Fruit fly (Drosophila melanogaster) whole organism, embryonic: ENCODE measurements around the gene CG14182.

Experiments
- CG12236 ChIP-seq: fragments of 200-800 bp; sonication (Bioruptor generic); optimal IDR thresholded peaks from 2 replicates; lab custom pipeline; 2016; ENCODE audit warnings: missing biosample characterization, missing genetic modification characterization
- CG12299 ChIP-seq: fragments of 200-800 bp; sonication (Bioruptor generic); optimal IDR thresholded peaks from 2 replicates; lab custom pipeline; 2018; ENCODE audit warnings: missing biosample characterization, mild to moderate bottlenecking, missing genetic modification characterization
- CG12659 ChIP-seq: fragments of 200-800 bp; sonication (Bioruptor generic); optimal IDR thresholded peaks from 3 replicates; lab custom pipeline; 2017; ENCODE audit warnings: mild to moderate bottlenecking, missing biosample characterization, missing genetic modification reagents, missing genetic modification characterization
- CG13287 ChIP-seq: fragments of 200-800 bp; sonication (Bioruptor generic); IDR thresholded peaks from 2 replicates; pipeline ENCODE4 v1.3.6; 2022; ENCODE audit warnings: missing biosample characterization, missing genetic modification characterization; ENCODE audit not compliant: partially characterized antibody
- CG15011 ChIP-seq: fragments of 200-800 bp; sonication (Bioruptor generic); optimal IDR thresholded peaks from 3 replicates; lab custom pipeline; 2018; ENCODE audit warnings: missing biosample characterization, mild to moderate bottlenecking, missing genetic modification characterization
- CG1603 ChIP-seq: fragments of 200-800 bp; sonication (Bioruptor generic); optimal IDR thresholded peaks from 2 replicates; lab custom pipeline; 2019; ENCODE audit warnings: missing biosample characterization, mild to moderate bottlenecking, missing genetic modification characterization, moderate library complexity
- CG16779 ChIP-seq: fragments of 200-800 bp; sonication (Bioruptor generic); IDR thresholded peaks from 2 replicates; pipeline ENCODE4 v1.3.6; 2022; ENCODE audit warnings: missing biosample characterization, missing genetic modification characterization
- CG1832 ChIP-seq: fragments of 200-800 bp; sonication (Bioruptor generic); optimal IDR thresholded peaks from 2 replicates; lab custom pipeline; 2017; ENCODE audit warnings: missing biosample characterization, mild to moderate bottlenecking, missing genetic modification characterization, inconsistent platforms
- CG42726 ChIP-seq: fragments of 200-800 bp; sonication (Bioruptor generic); IDR thresholded peaks from 2 replicates; pipeline ENCODE4 v1.3.6; 2022; ENCODE audit warnings: missing biosample characterization, missing genetic modification characterization; ENCODE audit not compliant: partially characterized antibody
- CG6813 ChIP-seq: fragments of 200-800 bp; sonication (Bioruptor generic); optimal IDR thresholded peaks from 2 replicates; lab custom pipeline; 2017; ENCODE audit warnings: missing biosample characterization, missing genetic modification characterization, mild to moderate bottlenecking, moderate library complexity, missing genetic modification reagents
- Chrac-16 ChIP-seq: fragments of 200-800 bp; sonication (Bioruptor generic); optimal IDR thresholded peaks from 3 replicates; lab custom pipeline; 2016; ENCODE audit warnings: missing biosample characterization, missing genetic modification characterization
- Dad ChIP-seq: fragments of 200-800 bp; sonication (Bioruptor generic); optimal IDR thresholded peaks from 3 replicates; lab custom pipeline; 2016; ENCODE audit warnings: missing biosample characterization, missing genetic modification characterization
- Dip2 ChIP-seq: fragments of 200-800 bp; sonication (Bioruptor generic); IDR thresholded peaks from 2 replicates; pipeline ENCODE4 v1.3.6; 2022; ENCODE audit warnings: missing biosample characterization, missing genetic modification characterization
- Doc3 ChIP-seq: fragments of 200-800 bp; sonication (Bioruptor generic); IDR thresholded peaks from 3 replicates; pipeline ENCODE4 v1.3.6; 2022; ENCODE audit warnings: missing biosample characterization, missing genetic modification characterization; ENCODE audit not compliant: partially characterized antibody
- E2f2 ChIP-seq: fragments of 200-800 bp; sonication (Bioruptor generic); IDR thresholded peaks from 2 replicates; pipeline ENCODE4 v1.3.6; 2022; ENCODE audit warnings: missing biosample characterization, missing genetic modification characterization
- H15 ChIP-seq: fragments of 200-800 bp; sonication (Bioruptor generic); IDR thresholded peaks from 3 replicates; pipeline ENCODE4 v1.3.6; 2022; ENCODE audit warnings: missing biosample characterization, missing genetic modification characterization
- Hr39 ChIP-seq: fragments of >200 bp; optimal IDR thresholded peaks from 2 replicates; lab custom pipeline; 2017
- MESR4 ChIP-seq: fragments of 200-800 bp; sonication (Bioruptor generic); optimal IDR thresholded peaks from 2 replicates; lab custom pipeline; 2018; ENCODE audit warnings: missing biosample characterization, mild to moderate bottlenecking, missing genetic modification characterization, moderate library complexity
- Nf-YC ChIP-seq: fragments of 200-800 bp; optimal IDR thresholded peaks from 3 replicates; lab custom pipeline; 2019; ENCODE audit warnings: missing biosample characterization, mild to moderate bottlenecking, missing genetic modification characterization, moderate library complexity
- Poxn ChIP-seq: fragments of 200-800 bp; sonication (Bioruptor generic); IDR thresholded peaks from 2 replicates; pipeline ENCODE4 v1.3.6; 2022; ENCODE audit warnings: missing biosample characterization, missing genetic modification characterization
- Six4 ChIP-seq: fragments of 200-800 bp; sonication (Bioruptor generic); optimal IDR thresholded peaks from 2 replicates; lab custom pipeline; 2016; ENCODE audit warnings: missing biosample characterization, missing genetic modification characterization
- TFAM ChIP-seq: fragments of 200-800 bp; sonication (Bioruptor generic); optimal IDR thresholded peaks from 2 replicates; lab custom pipeline; 2017; ENCODE audit warnings: missing biosample characterization, missing genetic modification characterization, inconsistent platforms
- Trl ChIP-seq, 3 experiments: fragments of >200 bp in 2 of 3; fragments of 200-800 bp in 1 of 3; sonication (Bioruptor generic) in 1 of 3; optimal IDR thresholded peaks; 2 replicates in 1 of 3; 3 replicates in 2 of 3; lab custom pipeline; 2016 to 2017; ENCODE audit warnings: missing biosample characterization in 1 of 3, missing genetic modification characterization in 1 of 3
- Xrp1 ChIP-seq: fragments of 200-800 bp; sonication (Bioruptor generic); IDR thresholded peaks from 2 replicates; pipeline ENCODE4 v1.3.6; 2022; ENCODE audit warnings: missing biosample characterization, missing genetic modification characterization
- YL-1 ChIP-seq: fragments of 200-800 bp; sonication (Bioruptor generic); optimal IDR thresholded peaks from 3 replicates; lab custom pipeline; 2017; ENCODE audit warnings: missing biosample characterization, mild to moderate bottlenecking, missing genetic modification characterization
- ash1 ChIP-seq: fragments of 200-800 bp; sonication (Bioruptor generic); optimal IDR thresholded peaks from 2 replicates; lab custom pipeline; 2018; ENCODE audit warnings: missing biosample characterization, mild to moderate bottlenecking, missing genetic modification characterization
- bab2 ChIP-seq: fragments of 200-800 bp; sonication (Bioruptor generic); optimal IDR thresholded peaks from 2 replicates; lab custom pipeline; 2016; ENCODE audit warnings: missing biosample characterization, missing genetic modification characterization
- dimm ChIP-seq: fragments of 200-800 bp; sonication (Bioruptor generic); IDR thresholded peaks from 2 replicates; pipeline ENCODE4 v1.3.6; 2022; ENCODE audit warnings: missing biosample characterization, missing genetic modification characterization
- dpn ChIP-seq, 2 experiments: fragments of 200-800 bp; sonication (Bioruptor generic); optimal IDR thresholded peaks; 3 replicates each; lab custom pipeline; 2016; ENCODE audit warnings: missing biosample characterization in 2 of 2, missing genetic modification characterization in 2 of 2
- ems ChIP-seq: fragments of 200-800 bp; sonication (Bioruptor generic); optimal IDR thresholded peaks from 3 replicates; lab custom pipeline; 2016; ENCODE audit warnings: missing biosample characterization, missing genetic modification characterization
- en ChIP-seq: fragments of 200-800 bp; sonication (Bioruptor generic); optimal IDR thresholded peaks from 2 replicates; lab custom pipeline; 2016; ENCODE audit warnings: missing biosample characterization, missing genetic modification characterization
- fd96Cb ChIP-seq: fragments of 200-800 bp; sonication (Bioruptor generic); optimal IDR thresholded peaks from 2 replicates; lab custom pipeline; 2018; ENCODE audit warnings: missing biosample characterization, mild to moderate bottlenecking, missing genetic modification characterization, moderate library complexity
- gcm ChIP-seq: fragments of 200-800 bp; sonication (Bioruptor generic); optimal IDR thresholded peaks from 2 replicates; lab custom pipeline; 2019; ENCODE audit warnings: missing biosample characterization, mild to moderate bottlenecking, missing genetic modification characterization, moderate library complexity
- gfzf ChIP-seq: fragments of 200-800 bp; sonication (Bioruptor generic); optimal IDR thresholded peaks from 2 replicates; lab custom pipeline; 2016; ENCODE audit warnings: missing biosample characterization, mild to moderate bottlenecking, missing genetic modification characterization, moderate library complexity
- grn ChIP-seq: fragments of 200-800 bp; sonication (Bioruptor generic); optimal IDR thresholded peaks from 3 replicates; lab custom pipeline; 2017; ENCODE audit warnings: missing biosample characterization, missing genetic modification characterization
- h ChIP-seq: fragments of >200 bp; optimal IDR thresholded peaks from 2 replicates; lab custom pipeline; 2017
- hb ChIP-seq: fragments of 200-800 bp; sonication (Bioruptor generic); IDR thresholded peaks from 3 replicates; pipeline ENCODE4 v1.3.6; 2022; ENCODE audit warnings: missing biosample characterization, missing genetic modification characterization; ENCODE audit not compliant: partially characterized antibody
- hbn ChIP-seq: fragments of 200-800 bp; sonication (Bioruptor generic); IDR thresholded peaks from 2 replicates; pipeline ENCODE4 v1.3.6; 2022; ENCODE audit warnings: missing biosample characterization, missing genetic modification characterization; ENCODE audit not compliant: partially characterized antibody
- mam ChIP-seq: fragments of 200-800 bp; sonication (Bioruptor generic); optimal IDR thresholded peaks from 3 replicates; lab custom pipeline; 2016; ENCODE audit warnings: missing biosample characterization, missing genetic modification characterization
- onecut ChIP-seq: fragments of 200-800 bp; sonication (Bioruptor generic); IDR thresholded peaks from 2 replicates; pipeline ENCODE4 v1.3.6; 2022; ENCODE audit warnings: missing biosample characterization, missing genetic modification characterization
- otp ChIP-seq: fragments of 200-800 bp; sonication (Bioruptor generic); IDR thresholded peaks from 3 replicates; pipeline ENCODE4, ENCODE4 v1.3.6; 2022; ENCODE audit warnings: missing biosample characterization, missing genetic modification characterization
- pfk ChIP-seq: fragments of 200-800 bp; sonication (Bioruptor generic); optimal IDR thresholded peaks from 2 replicates; lab custom pipeline; 2018; ENCODE audit warnings: missing biosample characterization, mild to moderate bottlenecking, missing genetic modification characterization, moderate library complexity
- phol ChIP-seq: fragments of 200-800 bp; sonication (Bioruptor generic); optimal IDR thresholded peaks from 3 replicates; lab custom pipeline; 2018; ENCODE audit warnings: missing biosample characterization, mild to moderate bottlenecking, missing genetic modification characterization, moderate library complexity
- pum ChIP-seq: fragments of 200-800 bp; sonication (Bioruptor generic); optimal IDR thresholded peaks from 2 replicates; lab custom pipeline; 2016; ENCODE audit warnings: missing biosample characterization, missing genetic modification characterization
- pzg ChIP-seq: fragments of 200-800 bp; sonication (Bioruptor generic); optimal IDR thresholded peaks from 3 replicates; lab custom pipeline; 2018; ENCODE audit warnings: missing biosample characterization, mild to moderate bottlenecking, missing genetic modification characterization, moderate library complexity
- repo ChIP-seq: fragments of 200-800 bp; sonication (Bioruptor generic); optimal IDR thresholded peaks from 2 replicates; lab custom pipeline; 2016; ENCODE audit warnings: missing biosample characterization, missing genetic modification characterization
- schlank ChIP-seq: fragments of 200-800 bp; sonication (Bioruptor generic); optimal IDR thresholded peaks from 2 replicates; lab custom pipeline; 2018; ENCODE audit warnings: missing biosample characterization, mild to moderate bottlenecking, missing genetic modification characterization
- sens ChIP-seq: fragments of 200-800 bp; sonication (Bioruptor generic); peaks from one replicate; lab custom pipeline; 2016; ENCODE audit warnings: missing biosample characterization, missing genetic modification characterization
- slbo ChIP-seq: fragments of 200-800 bp; sonication (Bioruptor generic); IDR thresholded peaks from 2 replicates; pipeline ENCODE4 v1.3.6; 2022; ENCODE audit warnings: missing biosample characterization, missing genetic modification characterization
- tgo ChIP-seq: fragments of 200-800 bp; sonication (Bioruptor generic); IDR thresholded peaks from 3 replicates; pipeline ENCODE4 v1.3.6; 2022; ENCODE audit warnings: missing biosample characterization, missing genetic modification characterization
- tll ChIP-seq, 2 experiments: fragments of 200-800 bp in 1 of 2; fragments of >200 bp in 1 of 2; sonication (Bioruptor generic) in 1 of 2; optimal IDR thresholded peaks; 2 replicates each; lab custom pipeline; 2017 to 2019; ENCODE audit warnings: missing biosample characterization in 2 of 2, missing genetic modification characterization in 2 of 2, mild to moderate bottlenecking in 1 of 2, moderate library complexity in 1 of 2
- z ChIP-seq: fragments of 200-800 bp; sonication (Bioruptor generic); IDR thresholded peaks from 3 replicates; pipeline ENCODE4 v1.3.6; 2022; ENCODE audit warnings: missing biosample characterization, missing genetic modification characterization

Gene CG14182

DNA sequence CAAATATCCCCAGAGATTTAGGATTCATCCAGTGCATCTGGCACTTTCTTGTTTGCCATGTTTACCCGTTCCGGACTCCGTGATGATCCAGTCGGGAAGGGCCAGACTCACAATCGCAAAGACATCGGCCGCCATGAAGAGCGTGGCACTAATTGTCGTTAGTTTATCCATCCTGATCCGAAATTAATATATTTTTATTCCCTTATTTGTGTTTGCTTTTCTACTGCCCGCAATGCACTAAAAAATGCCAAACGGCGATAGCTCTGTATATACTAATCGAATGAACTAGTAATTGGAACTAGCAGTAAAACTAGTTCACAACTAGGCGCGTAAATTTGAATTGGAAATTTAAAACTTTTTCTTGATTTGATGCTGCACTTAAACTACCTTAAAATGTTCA lies at the start of gene CG14182 (continued):
- TF ChIP-seq sens = peak; percentile 63
- no peak for TF ChIP-seq phol (tag; lab: Kevin White, UChicago)
- TF ChIP-seq dpn (GFP tag; optimal IDR thresholded peaks at IDR 0.05; lab: Kevin White, UChicago) = no peak
- TF ChIP-seq en = no peak
- peak; percentile 93 for TF ChIP-seq E2f2 (GFP tag; lab: Robert Waterston, UW)
- no peak for TF ChIP-seq Dad (GFP tag; lab: Kevin White, UChicago)
- no peak for TF ChIP-seq fd96Cb
- TF ChIP-seq hb = no peak
- no peak for TF ChIP-seq ash1 (GFP tag; lab: Kevin White, UChicago)
- TF ChIP-seq CG6813 (GFP tag; lab: Kevin White, UChicago) = no peak
- TF ChIP-seq Chrac-16 (GFP tag; lab: Kevin White, UChicago) = no peak
- TF ChIP-seq pfk (GFP tag; lab: Kevin White, UChicago) = no peak
- TF ChIP-seq repo (GFP tag; lab: Kevin White, UChicago) = no peak
- peak; percentile 70 for TF ChIP-seq MESR4 (GFP tag; lab: Kevin White, UChicago)
- no peak for TF ChIP-seq CG1603 (tag; lab: Kevin White, UChicago)
- no peak for TF ChIP-seq gcm (GFP tag; lab: Kevin White, UChicago)
- TF ChIP-seq tgo (GFP tag; lab: Robert Waterston, UW) = no peak
- TF ChIP-seq Six4 (GFP tag; lab: Kevin White, UChicago) = no peak
- TF ChIP-seq YL-1 (GFP tag; lab: Kevin White, UChicago) = peak; percentile 6
- TF ChIP-seq CG16779 = no peak
- TF ChIP-seq CG1832 (GFP tag; lab: Kevin White, UChicago) = no peak
- TF ChIP-seq CG12236 (GFP tag; lab: Kevin White, UChicago) = no peak
- no peak for TF ChIP-seq schlank
- no peak for TF ChIP-seq h (lab: Kevin White, UChicago)
- no peak for TF ChIP-seq grn (GFP tag; lab: Kevin White, UChicago)
- TF ChIP-seq Hr39 = no peak
- no peak for TF ChIP-seq hbn
- no peak for TF ChIP-seq slbo (GFP tag; lab: Robert Waterston, UW)
- no peak for TF ChIP-seq pum (GFP tag; lab: Kevin White, UChicago)
- no peak for TF ChIP-seq mam (GFP tag; lab: Kevin White, UChicago)
- no peak for TF ChIP-seq Nf-YC (tag; lab: Kevin White, UChicago)
- peak; percentile 57 for TF ChIP-seq pzg (GFP tag; lab: Kevin White, UChicago)
- TF ChIP-seq Dip2 (GFP tag; lab: Robert Waterston, UW) = no peak
- no peak for TF ChIP-seq Xrp1 (GFP tag; lab: Robert Waterston, UW)
- no peak for TF ChIP-seq dimm (GFP tag; lab: Robert Waterston, UW)
- TF ChIP-seq otp (GFP tag; lab: Robert Waterston, UW) = no peak
- TF ChIP-seq TFAM = no peak
- TF ChIP-seq ems (GFP tag; lab: Kevin White, UChicago) = no peak
- TF ChIP-seq CG13287 (GFP tag; lab: Robert Waterston, UW) = peak; percentile 47; the same call in 1 of the 2 replicates
- TF ChIP-seq tll (GFP tag; optimal IDR thresholded peaks at IDR 0.05; lab: Kevin White, UChicago) = no peak
- no peak for TF ChIP-seq CG42726 (GFP tag; lab: Robert Waterston, UW)
- TF ChIP-seq onecut (GFP tag; lab: Robert Waterston, UW) = no peak
- TF ChIP-seq gfzf (GFP tag; lab: Kevin White, UChicago) = peak; percentile 79
- TF ChIP-seq Trl (optimal IDR thresholded peaks at IDR 0.05; lab: Kevin White, UChicago) = no peak
- no peak for TF ChIP-seq Trl (GFP tag; optimal IDR thresholded peaks at IDR 0.05; lab: Kevin White, UChicago)
- no peak for TF ChIP-seq z
- TF ChIP-seq CG12659 (GFP tag; lab: Kevin White, UChicago) = no peak
- no peak for TF ChIP-seq Poxn (GFP tag; lab: Robert Waterston, UW)
- no peak for TF ChIP-seq CG12299 (tag; lab: Kevin White, UChicago)
- TF ChIP-seq H15 (GFP tag; lab: Robert Waterston, UW) = no peak
- no peak for TF ChIP-seq CG15011
- no peak for TF ChIP-seq bab2 (GFP tag; lab: Kevin White, UChicago)
- TF ChIP-seq Doc3 (GFP tag; lab: Robert Waterston, UW) = peak; percentile 31; the same call in 1 of the 3 replicates
